Worm (Caenorhabditis elegans): Measurements from ENCODE around the gene C17A2.2.
"Not testable (repeated sequence)": the region's sequence is repeated elsewhere in the genome, so short reads cannot be mapped to it uniquely, and the experiment has no call there.

The C17A2.2 gene

ce11 chrII:3808643-3809042, 37.5 kb upstream of the C17A2.2 start:
- no peak for TF ChIP-seq blmp-1 (tag; optimal IDR thresholded peaks at IDR 0.05)
- TF ChIP-seq ztf-11 (tag; optimal IDR thresholded peaks at IDR 0.05) = no peak
- TF ChIP-seq M03D4.4 (tag; optimal IDR thresholded peaks at IDR 0.05) = no peak
- no peak for TF ChIP-seq ceh-83 (GFP tag; optimal IDR thresholded peaks at IDR 0.05)
- TF ChIP-seq zip-8 (tag; optimal IDR thresholded peaks at IDR 0.05) = no peak
- no peak for TF ChIP-seq nhr-28 (tag; optimal IDR thresholded peaks at IDR 0.05)
- no peak for TF ChIP-seq mls-2 (tag; optimal IDR thresholded peaks at IDR 0.05)
- TF ChIP-seq lsy-2 (tag; optimal IDR thresholded peaks at IDR 0.05) = no peak
- TF ChIP-seq drap-1 (GFP tag; optimal IDR thresholded peaks at IDR 0.05) = no peak
- TF ChIP-seq snpc-4 (tag; optimal IDR thresholded peaks at IDR 0.05) = no peak

- TF ChIP-seq pha-4 (tag; optimal IDR thresholded peaks at IDR 0.05) = peak; percentile 17
- TF ChIP-seq ces-1 (GFP tag; optimal IDR thresholded peaks at IDR 0.05) = peak; percentile 7
- TF ChIP-seq nhr-2 (tag; optimal IDR thresholded peaks at IDR 0.05) = no peak
- TF ChIP-seq unc-62 (GFP tag; optimal IDR thresholded peaks at IDR 0.05) = peak; percentile 38
These were observed 35.6 kb upstream of the C17A2.2 start for ce11 chrII:3810550-3810949.

DNA sequence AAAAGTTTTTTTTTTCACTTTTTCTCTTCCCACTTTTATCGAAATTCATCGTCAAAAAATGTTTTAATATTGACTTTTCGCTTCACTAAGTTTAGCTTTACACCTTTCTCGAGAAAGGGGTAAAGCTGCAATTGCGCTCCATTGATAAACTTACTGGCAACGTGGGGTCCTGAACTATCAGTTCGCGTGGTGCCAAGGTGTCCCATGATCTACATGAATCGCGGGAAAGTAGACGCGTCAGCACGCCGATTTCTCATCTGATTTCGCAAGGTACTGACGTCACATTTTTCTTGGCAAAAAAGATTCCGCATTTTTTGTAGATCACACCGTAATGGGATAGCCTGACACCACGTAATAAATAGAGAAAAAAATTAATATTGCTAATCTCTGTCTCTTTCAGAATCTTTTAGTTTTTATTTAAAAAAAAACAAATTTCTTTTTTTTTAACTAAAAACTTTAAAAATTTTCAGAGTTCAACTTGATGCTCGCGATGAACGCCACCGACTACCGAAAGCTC, 34.3 kb upstream of the C17A2.2 start, which contains the start of gene lido-15:
Gene lido-15, plus strand, starts transcription at position 467 of the 517 bp plus-strand sequence.
- TF ChIP-seq lin-32 (GFP tag; optimal IDR thresholded peaks at IDR 0.05) (no peak), ceh-43 (GFP tag; optimal IDR thresholded peaks at IDR 0.05) (no peak), ztf-11 (tag; optimal IDR thresholded peaks at IDR 0.05) (no peak), unc-62 (GFP tag; optimal IDR thresholded peaks at IDR 0.05) (no peak), nhr-237 (tag; optimal IDR thresholded peaks at IDR 0.05) (no peak), lsy-2 (tag; optimal IDR thresholded peaks at IDR 0.05) (no peak), blmp-1 (tag; optimal IDR thresholded peaks at IDR 0.05) (no peak), elt-3 (tag; optimal IDR thresholded peaks at IDR 0.05) (no peak)

ce11 chrII:3815445-3816208, 30.5 kb upstream of the C17A2.2 start:
- TF ChIP-seq nhr-237 (tag; optimal IDR thresholded peaks at IDR 0.05) (no peak), ztf-11 (tag; optimal IDR thresholded peaks at IDR 0.05) (no peak), elt-3 (tag; optimal IDR thresholded peaks at IDR 0.05) (no peak), tbx-8 (GFP tag; optimal IDR thresholded peaks at IDR 0.05) (no peak), cnd-1 (tag; optimal IDR thresholded peaks at IDR 0.05) (no peak), mls-2 (tag; optimal IDR thresholded peaks at IDR 0.05) (no peak), unc-39 (tag; optimal IDR thresholded peaks at IDR 0.05) (no peak), ceh-43 (GFP tag; optimal IDR thresholded peaks at IDR 0.05) (no peak), elt-1 (tag; optimal IDR thresholded peaks at IDR 0.05; ENCODE audit: borderline replicate concordance, insufficient read depth) (no peak), nhr-2 (tag; optimal IDR thresholded peaks at IDR 0.05) (no peak)

ce11 chrII:3816251-3816849, 29.8 kb upstream of the C17A2.2 start, which contains the start of gene fbxa-24:
Gene fbxa-24 (plus strand): TSS chrII:3816526.
- not testable (repeated sequence) for TF ChIP-seq nhr-12 (tag; optimal IDR thresholded peaks at IDR 0.05); ham-2 (GFP tag; optimal IDR thresholded peaks at IDR 0.05); mep-1 (tag; optimal IDR thresholded peaks at IDR 0.05)

ce11 chrII:3821248-3821647, 24.9 kb upstream of the C17A2.2 start, which contains the start of gene F54D10.7:
Gene F54D10.7 (minus strand): TSS chrII:3821296.
- TF ChIP-seq drap-1 (GFP tag; optimal IDR thresholded peaks at IDR 0.05) (no peak), M03D4.4 (tag; optimal IDR thresholded peaks at IDR 0.05) (no peak), pha-4 (tag; optimal IDR thresholded peaks at IDR 0.05) (no peak), nhr-28 (tag; optimal IDR thresholded peaks at IDR 0.05) (no peak), sptf-1 (tag; optimal IDR thresholded peaks at IDR 0.05) (no peak), elt-3 (tag; optimal IDR thresholded peaks at IDR 0.05) (no peak), bed-3 (GFP tag; optimal IDR thresholded peaks at IDR 0.05) (no peak), nhr-237 (tag; optimal IDR thresholded peaks at IDR 0.05) (no peak), tbx-8 (GFP tag; optimal IDR thresholded peaks at IDR 0.05) (no peak), hlh-1 (tag; optimal IDR thresholded peaks at IDR 0.05) (no peak), blmp-1 (tag; optimal IDR thresholded peaks at IDR 0.05) (no peak), elt-1 (tag; optimal IDR thresholded peaks at IDR 0.05; ENCODE audit: borderline replicate concordance, insufficient read depth) (no peak)

All from whole organism, mixed stage, embryonic.